Fruit fly (Drosophila melanogaster): ENCODE results near the gene Pfdn6.
A peak's percentile ranks its signal among the peaks of the same experiment; 100 is the strongest.

Gene Pfdn6

DNA sequence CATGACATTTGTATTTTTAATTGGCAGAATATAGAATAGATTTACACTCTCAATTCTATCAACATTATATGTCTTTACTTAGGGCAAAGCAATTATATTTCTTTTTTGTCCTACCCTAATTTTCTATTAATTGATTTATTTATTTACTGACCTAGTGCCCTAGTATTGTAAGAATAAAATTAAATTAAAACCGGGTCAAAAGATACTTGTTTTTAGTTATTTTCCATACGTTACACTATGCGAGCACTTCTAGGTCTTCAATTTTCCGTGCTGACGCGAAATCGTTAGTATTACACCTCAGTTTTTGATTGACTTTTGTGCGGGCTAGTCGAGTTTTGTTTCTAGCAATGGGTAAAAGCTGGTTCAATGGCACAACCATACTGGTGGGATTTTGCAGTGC is 7.9 kb downstream of the Pfdn6 start, which contains the start of gene CG46462:
Gene CG46462 (plus strand): TSS at position 301 of the 400 bp plus-strand sequence.
- TF ChIP-seq CG7045 (GFP tag; optimal IDR thresholded peaks at IDR 0.05) (no peak), CG1620 (GFP tag; optimal IDR thresholded peaks at IDR 0.05) (no peak), CG5204 (GFP tag; optimal IDR thresholded peaks at IDR 0.05) (no peak), Crg-1 (GFP tag; optimal IDR thresholded peaks at IDR 0.05) (no peak), ovo (GFP tag; optimal IDR thresholded peaks at IDR 0.05) (no peak), CG12768 (GFP tag; optimal IDR thresholded peaks at IDR 0.05) (no peak), tj (GFP tag; optimal IDR thresholded peaks at IDR 0.05) (no peak), Mnt (GFP tag; optimal IDR thresholded peaks at IDR 0.05) (no peak), toe (GFP tag; optimal IDR thresholded peaks at IDR 0.05) (no peak), cnc (optimal IDR thresholded peaks at IDR 0.05) (no peak), cic (GFP tag; optimal IDR thresholded peaks at IDR 0.05) (no peak), CG11617 (GFP tag; optimal IDR thresholded peaks at IDR 0.05) (no peak)

DNA sequence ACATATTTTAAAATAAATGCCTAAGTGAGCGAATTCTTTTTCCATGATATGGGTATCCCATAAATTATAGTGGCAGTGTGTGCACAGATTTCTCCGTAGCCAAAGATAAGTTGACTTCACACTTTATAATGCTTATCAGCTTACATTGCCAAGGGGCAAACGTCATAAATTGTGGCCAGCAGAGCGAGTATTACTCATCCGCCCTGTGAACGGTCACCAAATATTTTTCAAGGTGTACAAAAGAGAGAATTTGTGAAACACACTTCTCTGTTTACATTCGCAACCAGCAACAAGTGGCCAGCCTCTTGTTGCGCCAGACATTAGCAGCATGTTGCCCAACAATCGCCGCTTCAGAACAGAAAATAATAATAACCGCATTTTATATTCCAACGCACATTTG is 9.4 kb downstream of the Pfdn6 start:
- TF ChIP-seq cic (GFP tag; optimal IDR thresholded peaks at IDR 0.05): peak; percentile 72
- peak; percentile 4 for TF ChIP-seq Clk (GFP tag; optimal IDR thresholded peaks at IDR 0.05)
- TF ChIP-seq CG1620 (GFP tag; optimal IDR thresholded peaks at IDR 0.05): peak; percentile 19
- TF ChIP-seq cnc (optimal IDR thresholded peaks at IDR 0.05): no peak
- TF ChIP-seq tj (GFP tag; optimal IDR thresholded peaks at IDR 0.05): peak; percentile 15
- TF ChIP-seq CG11617 (GFP tag; optimal IDR thresholded peaks at IDR 0.05): peak; percentile 54
- peak; percentile 66 for TF ChIP-seq CG7045 (GFP tag; optimal IDR thresholded peaks at IDR 0.05)
- peak; percentile 71 for TF ChIP-seq Crg-1 (GFP tag; optimal IDR thresholded peaks at IDR 0.05)
- peak; percentile 19 for TF ChIP-seq CG14711 (tag; optimal IDR thresholded peaks at IDR 0.05)
- TF ChIP-seq CG5204 (GFP tag; optimal IDR thresholded peaks at IDR 0.05): no peak
- peak; percentile 25 for TF ChIP-seq ovo (GFP tag; optimal IDR thresholded peaks at IDR 0.05)
- TF ChIP-seq Hr96 (GFP tag; optimal IDR thresholded peaks at IDR 0.05): no peak
- TF ChIP-seq CG7101 (tag; optimal IDR thresholded peaks at IDR 0.05): peak; percentile 39
- TF ChIP-seq CG12768 (GFP tag; optimal IDR thresholded peaks at IDR 0.05): peak; percentile 74
- peak; percentile 36 for TF ChIP-seq CG33017 (tag; optimal IDR thresholded peaks at IDR 0.05)
- TF ChIP-seq toe (GFP tag; optimal IDR thresholded peaks at IDR 0.05): no peak
- peak; percentile 78 for TF ChIP-seq kay (GFP tag; ENCODE audit: borderline replicate concordance)
- TF ChIP-seq pad (GFP tag; optimal IDR thresholded peaks at IDR 0.05): peak; percentile 21
- peak; percentile 39 for TF ChIP-seq Mnt (GFP tag; optimal IDR thresholded peaks at IDR 0.05)

DNA sequence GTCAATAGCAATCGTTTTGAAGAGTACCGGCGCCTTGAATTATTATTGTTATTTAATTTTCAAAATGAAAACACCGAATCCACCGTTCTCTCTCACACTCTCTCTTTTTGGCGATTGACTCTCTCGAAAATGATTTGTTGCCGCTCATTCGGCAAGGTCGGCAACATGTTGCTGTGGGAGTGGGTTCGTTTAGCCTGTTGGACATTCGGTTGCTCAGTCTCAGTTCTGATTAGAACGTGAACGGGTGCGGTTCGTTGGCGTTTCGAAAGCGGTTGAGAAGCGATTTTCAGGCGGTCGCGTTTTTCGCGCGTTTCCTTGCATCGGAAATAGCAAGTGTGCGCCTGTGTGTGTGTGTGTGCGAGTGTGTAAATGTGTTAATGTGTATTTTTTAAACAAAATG is 15.6 kb downstream of the Pfdn6 start, which contains the start of gene Ac76E:
Gene Ac76E (plus strand): TSS at position 264 of the 400 bp plus-strand sequence.
- TF ChIP-seq Crg-1 (GFP tag; optimal IDR thresholded peaks at IDR 0.05) (no peak), Mnt (GFP tag; optimal IDR thresholded peaks at IDR 0.05) (peak; percentile 68), CG5204 (GFP tag; optimal IDR thresholded peaks at IDR 0.05) (no peak), CG12768 (GFP tag; optimal IDR thresholded peaks at IDR 0.05) (peak; percentile 56), cic (GFP tag; optimal IDR thresholded peaks at IDR 0.05) (peak; percentile 64), tj (GFP tag; optimal IDR thresholded peaks at IDR 0.05) (peak; percentile 34), toe (GFP tag; optimal IDR thresholded peaks at IDR 0.05) (peak; percentile 19), kay (GFP tag; ENCODE audit: borderline replicate concordance) (peak; percentile 29), CG14711 (tag; optimal IDR thresholded peaks at IDR 0.05) (peak; percentile 14), CG33017 (tag; optimal IDR thresholded peaks at IDR 0.05) (peak; percentile 36), CG1620 (GFP tag; optimal IDR thresholded peaks at IDR 0.05) (no peak), Hr96 (GFP tag; optimal IDR thresholded peaks at IDR 0.05) (peak; percentile 18), ovo (GFP tag; optimal IDR thresholded peaks at IDR 0.05) (no peak), CG11617 (GFP tag; optimal IDR thresholded peaks at IDR 0.05) (peak; percentile 40), pad (GFP tag; optimal IDR thresholded peaks at IDR 0.05) (no peak), CG7045 (GFP tag; optimal IDR thresholded peaks at IDR 0.05) (peak; percentile 52), CG7101 (tag; optimal IDR thresholded peaks at IDR 0.05) (no peak), cnc (optimal IDR thresholded peaks at IDR 0.05) (no peak), Clk (GFP tag; optimal IDR thresholded peaks at IDR 0.05) (no peak), bab1 (GFP tag; optimal IDR thresholded peaks at IDR 0.05) (peak; percentile 24)

DNA sequence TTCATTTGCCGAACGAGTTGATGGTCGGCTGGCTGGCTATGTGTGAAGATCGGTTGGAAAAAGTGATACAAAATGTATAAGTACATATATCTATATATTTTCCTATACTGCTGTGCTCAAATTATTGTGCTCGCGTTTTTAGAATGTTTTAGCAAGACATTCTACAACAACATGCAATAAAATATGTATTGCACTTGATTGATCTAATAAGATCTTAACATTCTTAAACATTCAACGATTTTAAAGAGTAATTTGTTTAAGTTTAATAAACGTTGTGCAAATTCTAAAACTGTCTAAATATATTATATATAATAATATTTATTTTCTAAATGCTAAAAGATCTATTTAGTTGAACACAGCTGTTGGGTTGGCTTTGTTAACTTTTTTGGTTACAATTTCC is 16.9 kb downstream of the Pfdn6 start:
- TF ChIP-seq CG14711 (tag; optimal IDR thresholded peaks at IDR 0.05) (peak; percentile 41), CG33017 (tag; optimal IDR thresholded peaks at IDR 0.05) (peak; percentile 26), CG7101 (tag; optimal IDR thresholded peaks at IDR 0.05) (no peak)

DNA sequence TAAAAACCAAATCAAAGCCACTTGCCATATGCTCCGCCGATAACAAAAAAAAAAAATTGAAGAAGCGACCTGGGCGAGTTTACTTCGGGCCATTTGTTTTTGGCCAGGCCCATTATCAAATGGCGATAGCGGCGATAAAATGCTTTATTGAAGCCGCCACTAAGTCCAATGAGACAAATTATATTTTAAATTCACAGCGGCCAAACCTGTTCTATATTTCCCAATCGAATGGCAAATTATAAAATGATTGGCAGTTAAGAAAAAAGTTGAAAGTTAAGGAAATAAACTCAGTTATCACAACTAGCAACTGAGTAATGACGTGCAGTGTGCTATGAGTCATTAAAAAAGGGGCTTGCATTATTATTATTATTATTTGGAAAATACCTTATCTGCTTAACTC is 17.7 kb downstream of the Pfdn6 start:
- TF ChIP-seq cnc (optimal IDR thresholded peaks at IDR 0.05): no peak
- TF ChIP-seq kay (GFP tag; ENCODE audit: borderline replicate concordance): peak; percentile 93

DNA sequence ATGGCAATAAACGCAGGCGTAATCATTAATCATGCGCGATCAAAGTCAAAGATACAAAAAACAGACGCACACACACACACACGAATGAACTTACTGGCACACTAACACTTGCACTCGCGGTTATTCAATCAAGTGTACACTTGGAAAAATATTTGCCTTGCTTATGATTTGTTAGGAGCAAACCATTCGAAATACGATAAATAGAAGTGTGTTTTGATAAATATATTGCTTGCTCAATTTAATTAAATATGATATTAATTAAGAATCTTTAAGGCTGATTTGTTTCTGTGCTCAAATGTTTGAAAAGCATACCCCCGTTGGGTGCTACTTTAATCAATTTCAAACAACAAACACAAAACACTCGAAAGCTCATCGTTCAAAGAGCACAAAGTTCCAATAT is 22.0 kb downstream of the Pfdn6 start:
- no peak for TF ChIP-seq CG7101 (tag; optimal IDR thresholded peaks at IDR 0.05)
- no peak for TF ChIP-seq bab1 (GFP tag; optimal IDR thresholded peaks at IDR 0.05)
- no peak for TF ChIP-seq Mnt (GFP tag; optimal IDR thresholded peaks at IDR 0.05)
- TF ChIP-seq CG14711 (tag; optimal IDR thresholded peaks at IDR 0.05): no peak
- TF ChIP-seq kay (GFP tag; ENCODE audit: borderline replicate concordance): no peak
- no peak for TF ChIP-seq CG1620 (GFP tag; optimal IDR thresholded peaks at IDR 0.05)
- no peak for TF ChIP-seq Crg-1 (GFP tag; optimal IDR thresholded peaks at IDR 0.05)
- TF ChIP-seq Hr96 (GFP tag; optimal IDR thresholded peaks at IDR 0.05): no peak

DNA sequence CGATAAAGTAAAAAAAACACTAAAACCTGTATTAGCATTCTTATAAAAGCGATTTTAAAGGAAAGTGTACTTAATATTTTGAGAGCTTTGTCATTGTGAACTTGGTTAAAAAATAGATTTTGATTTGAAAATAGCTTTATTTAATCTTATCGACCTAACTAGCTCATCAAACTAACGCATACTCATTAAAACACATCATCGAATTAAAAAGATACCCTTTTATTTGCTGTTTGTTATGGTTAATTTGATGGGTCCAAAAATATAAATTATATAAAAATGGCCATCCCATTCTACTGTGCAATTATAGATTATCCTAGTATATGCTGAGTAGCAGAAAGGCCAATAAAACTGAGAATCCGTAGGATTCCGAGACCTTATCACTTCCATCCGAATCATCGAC is 27.6 kb downstream of the Pfdn6 start, which contains the start of gene CG32219:
Gene CG32219 (minus strand): TSS at position 101 of the 400 bp plus-strand sequence.
- TF ChIP-seq CG7045 (GFP tag; optimal IDR thresholded peaks at IDR 0.05) (no peak), CG5204 (GFP tag; optimal IDR thresholded peaks at IDR 0.05) (no peak), ovo (GFP tag; optimal IDR thresholded peaks at IDR 0.05) (no peak), CG7101 (tag; optimal IDR thresholded peaks at IDR 0.05) (no peak), Mnt (GFP tag; optimal IDR thresholded peaks at IDR 0.05) (no peak), bab1 (GFP tag; optimal IDR thresholded peaks at IDR 0.05) (no peak)

Data from whole organism, adult.